In genomic region chrV:3208940-3209339, ce11 we compare ENCODE assay signal across 3 worm cellular contexts.
TF ChIP-seq lines count a peak whose summit lies in the region.

No protein-coding gene starts in this region.

TF ChIP-seq in whole organism, L2 larva, 48 proteins besides CTCF, POLR2A, EP300 and RAD21:
- TF ChIP-seq mab-5 (tag; optimal IDR thresholded peaks at IDR 0.05; lab: Kevin White, UChicago), result no peak
- TF ChIP-seq unc-55 (GFP tag; optimal IDR thresholded peaks at IDR 0.05; lab: Kevin White, UChicago), result peak; percentile 8

TF ChIP-seq in whole organism, mixed stage, embryonic, 35 proteins besides CTCF, POLR2A, EP300 and RAD21:
- peak; percentile 51 for TF ChIP-seq hlh-1 (tag; optimal IDR thresholded peaks at IDR 0.05; lab: Kevin White, UChicago)
- no peak for TF ChIP-seq snpc-4 (tag; optimal IDR thresholded peaks at IDR 0.05; lab: Kevin White, UChicago)

TF ChIP-seq in whole organism, young adult, 124 proteins besides CTCF, POLR2A, EP300 and RAD21:
- TF ChIP-seq hmg-1.2 (GFP tag; IDR thresholded peaks at IDR 0.05; lab: Robert Waterston, UW) (0 out of 2 replicates have a peak, but pooled peaks have one; percentile 9), nhr-90 (tag; optimal IDR thresholded peaks at IDR 0.05; lab: Kevin White, UChicago) (no peak), ztf-3 (GFP tag; optimal IDR thresholded peaks at IDR 0.05; lab: Kevin White, UChicago) (no peak), pha-4 (tag; optimal IDR thresholded peaks at IDR 0.05; lab: Kevin White, UChicago) (no peak), rpc-1 (optimal IDR thresholded peaks at IDR 0.05; lab: Kevin White, UChicago) (no peak), rpc-1 (tag; optimal IDR thresholded peaks at IDR 0.05; lab: Kevin White, UChicago) (no peak), attf-5 (GFP tag; optimal IDR thresholded peaks at IDR 0.05; lab: Kevin White, UChicago) (no peak), lin-26 (GFP tag; IDR thresholded peaks at IDR 0.05; lab: Robert Waterston, UW) (no peak), madf-6 (GFP tag; IDR thresholded peaks at IDR 0.05; lab: Robert Waterston, UW) (no peak)
TF ChIP-seq in whole organism, young adult: peak in this region for 1.
